Worm (Caenorhabditis elegans): ENCODE measurements around the gene str-134.

The str-134 gene

DNA sequence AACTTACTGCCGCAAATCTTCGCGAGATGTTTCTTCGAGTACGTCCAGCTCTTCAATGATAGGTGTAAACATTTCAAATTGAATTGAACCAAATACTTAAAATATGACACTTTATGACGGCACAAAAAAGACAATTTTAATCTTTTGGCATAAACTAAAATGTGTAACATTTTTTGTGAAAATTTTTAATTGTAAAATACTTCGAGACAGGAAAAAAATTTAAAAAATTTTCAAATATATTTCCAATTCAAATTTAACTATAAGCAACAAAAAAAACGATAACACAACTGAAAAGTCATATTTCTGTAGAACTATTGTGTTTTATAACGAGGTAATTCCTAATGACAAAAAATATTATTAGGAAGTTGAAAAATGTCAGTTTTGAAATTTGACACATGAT lies 18.4 kb downstream of the str-134 start, which contains the start of gene C05E4.12:
Gene C05E4.12, minus strand, starts transcription at position 101 of the 400 bp plus-strand sequence.
- TF ChIP-seq lin-39 (tag; optimal IDR thresholded peaks at IDR 0.05) (no peak), nhr-237 (tag; optimal IDR thresholded peaks at IDR 0.05) (no peak), snpc-4 (tag; optimal IDR thresholded peaks at IDR 0.05) (no peak), crh-2 (tag; optimal IDR thresholded peaks at IDR 0.05) (no peak), dmd-4 (tag; optimal IDR thresholded peaks at IDR 0.05) (no peak), sma-3 (GFP tag; optimal IDR thresholded peaks at IDR 0.05) (no peak), sma-9 (GFP tag; optimal IDR thresholded peaks at IDR 0.05) (no peak), sma-9 (tag; optimal IDR thresholded peaks at IDR 0.05) (no peak), elt-3 (tag; optimal IDR thresholded peaks at IDR 0.05) (no peak), nhr-21 (tag; optimal IDR thresholded peaks at IDR 0.05) (no peak), lin-13 (GFP tag; optimal IDR thresholded peaks at IDR 0.05) (no peak), zag-1 (tag; optimal IDR thresholded peaks at IDR 0.05) (no peak), nhr-129 (tag; optimal IDR thresholded peaks at IDR 0.05) (no peak), gmeb-1 (tag; optimal IDR thresholded peaks at IDR 0.05) (no peak), ceh-16 (tag; optimal IDR thresholded peaks at IDR 0.05) (no peak), F13H6.1 (tag; optimal IDR thresholded peaks at IDR 0.05) (no peak), lin-11 (tag; optimal IDR thresholded peaks at IDR 0.05) (no peak), C34F6.9 (tag; optimal IDR thresholded peaks at IDR 0.05) (no peak), blmp-1 (tag; optimal IDR thresholded peaks at IDR 0.05; ENCODE audit: insufficient read depth) (no peak), skn-1 (tag; optimal IDR thresholded peaks at IDR 0.05) (no peak)

DNA sequence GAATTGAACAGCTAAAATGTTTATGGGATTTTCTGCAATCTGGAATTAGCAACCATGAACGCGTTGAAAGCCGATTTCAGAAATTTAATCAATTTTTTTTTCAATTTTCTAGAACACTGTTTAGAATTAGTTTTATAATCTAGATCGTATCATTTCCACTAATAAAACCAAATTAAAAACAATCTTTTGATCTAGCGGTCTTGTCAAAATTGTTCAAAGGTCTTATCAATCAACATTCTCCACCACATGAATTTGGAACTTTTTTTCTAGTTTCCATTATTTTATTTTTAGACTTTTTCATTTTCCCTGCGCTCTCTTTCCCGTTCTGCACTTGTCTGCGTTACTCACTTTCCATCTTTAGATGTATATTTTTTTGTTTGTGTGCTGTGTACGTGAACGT lies 18.9 kb downstream of the str-134 start, which contains the start of gene srp-2:
Gene srp-2, plus strand, starts transcription at position 301 of the 400 bp plus-strand sequence.
- TF ChIP-seq nhr-129 (tag; optimal IDR thresholded peaks at IDR 0.05) (no peak), fos-1 (tag; optimal IDR thresholded peaks at IDR 0.05) (no peak), Y55F3AM.14 (GFP tag; optimal IDR thresholded peaks at IDR 0.05) (no peak), F13H6.1 (tag; optimal IDR thresholded peaks at IDR 0.05) (no peak), skn-1 (tag; optimal IDR thresholded peaks at IDR 0.05) (no peak), lsy-2 (tag; optimal IDR thresholded peaks at IDR 0.05) (no peak), aly-2 (tag; optimal IDR thresholded peaks at IDR 0.05) (no peak), ZK546.5 (tag; optimal IDR thresholded peaks at IDR 0.05) (no peak), lin-39 (tag; optimal IDR thresholded peaks at IDR 0.05) (no peak), snpc-4 (tag; optimal IDR thresholded peaks at IDR 0.05) (no peak), ztf-4 (tag; optimal IDR thresholded peaks at IDR 0.05) (no peak), nhr-237 (tag; optimal IDR thresholded peaks at IDR 0.05) (no peak), C34F6.9 (tag; optimal IDR thresholded peaks at IDR 0.05) (no peak), R02D3.7 (tag; optimal IDR thresholded peaks at IDR 0.05) (no peak), nhr-6 (tag; optimal IDR thresholded peaks at IDR 0.05) (no peak), sem-4 (tag; optimal IDR thresholded peaks at IDR 0.05) (no peak)

DNA sequence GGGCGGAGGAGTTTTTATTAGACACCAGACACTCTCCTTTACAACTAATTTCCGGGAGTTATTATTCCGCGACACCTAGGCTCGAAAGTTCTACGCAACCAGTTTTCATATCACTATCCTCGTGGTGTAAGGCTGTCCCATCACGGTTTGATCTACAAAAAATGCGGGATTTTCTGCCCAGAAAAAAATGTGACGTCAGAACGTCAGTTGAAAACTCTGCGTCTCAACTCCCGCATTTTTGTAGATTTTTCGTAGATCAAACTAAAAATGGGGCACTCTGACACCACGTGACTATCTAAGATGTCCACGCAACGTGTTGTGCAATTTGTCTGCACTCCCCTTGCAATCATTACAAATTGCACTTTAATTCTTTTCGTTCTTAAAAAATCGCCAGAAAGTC lies 21.3 kb downstream of the str-134 start, which contains the start of gene str-238:
Gene str-238, plus strand, starts transcription at position 301 of the 400 bp plus-strand sequence.
- TF ChIP-seq mdl-1 (tag; optimal IDR thresholded peaks at IDR 0.05) = no peak
- TF ChIP-seq lin-11 (tag; optimal IDR thresholded peaks at IDR 0.05) = no peak
- no peak for TF ChIP-seq sma-3 (GFP tag; optimal IDR thresholded peaks at IDR 0.05)

DNA sequence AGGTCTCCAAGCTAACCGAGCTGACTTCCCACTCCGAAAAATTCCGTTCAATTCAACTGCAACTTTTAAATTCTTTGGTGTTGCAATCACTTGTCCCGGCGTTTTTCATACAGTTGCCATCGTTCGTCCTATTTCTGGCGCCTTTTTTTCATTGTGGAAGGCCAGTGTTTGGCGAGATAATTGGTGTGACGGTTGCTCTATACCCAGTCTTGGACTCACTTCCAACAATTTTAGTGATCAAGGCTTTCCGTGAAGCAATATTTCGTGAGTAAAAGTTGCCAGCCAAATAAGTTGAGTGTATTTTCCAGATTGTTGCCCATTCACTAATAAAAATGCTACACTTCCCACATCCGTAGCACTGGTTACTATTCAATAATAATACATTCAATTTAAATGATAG lies 28.8 kb downstream of the str-134 start:
- TF ChIP-seq mab-5 (tag; optimal IDR thresholded peaks at IDR 0.05) (no peak), unc-39 (tag; optimal IDR thresholded peaks at IDR 0.05) (no peak), nhr-10 (tag; optimal IDR thresholded peaks at IDR 0.05) (no peak), elt-3 (tag; optimal IDR thresholded peaks at IDR 0.05) (no peak), ztf-4 (tag; optimal IDR thresholded peaks at IDR 0.05) (no peak), unc-62 (GFP tag; optimal IDR thresholded peaks at IDR 0.05) (no peak), C34F6.9 (tag; optimal IDR thresholded peaks at IDR 0.05) (no peak), elt-1 (tag; optimal IDR thresholded peaks at IDR 0.05) (no peak), blmp-1 (tag; optimal IDR thresholded peaks at IDR 0.05; ENCODE audit: insufficient read depth) (no peak), mdl-1 (tag; optimal IDR thresholded peaks at IDR 0.05) (no peak), Y55F3AM.14 (GFP tag; optimal IDR thresholded peaks at IDR 0.05) (no peak), nhr-25 (tag; optimal IDR thresholded peaks at IDR 0.05) (no peak), nhr-77 (tag; optimal IDR thresholded peaks at IDR 0.05) (no peak), gmeb-1 (tag; optimal IDR thresholded peaks at IDR 0.05) (no peak), nhr-11 (tag; optimal IDR thresholded peaks at IDR 0.05) (no peak), zag-1 (tag; optimal IDR thresholded peaks at IDR 0.05) (no peak), sma-9 (GFP tag; optimal IDR thresholded peaks at IDR 0.05) (no peak), sma-9 (tag; optimal IDR thresholded peaks at IDR 0.05) (no peak), sem-4 (tag; optimal IDR thresholded peaks at IDR 0.05) (no peak)

Data from whole organism, L2 larva.